Fruit fly (Drosophila melanogaster): ENCODE measurements around the gene unc80.

dm6 chr3R:27681799-27682198, 19.6 kb downstream of the unc80 start, which contains the start of gene Sce:
- TF ChIP-seq usp (GFP tag; optimal IDR thresholded peaks at IDR 0.05) (no peak), pan (optimal IDR thresholded peaks at IDR 0.05) (no peak)
